Worm (Caenorhabditis elegans) whole organism, L4 larva: ENCODE measurements around the gene T28A8.2.

Source experiments
- ceh-62 ChIP-seq: sonication (generic microtip); optimal IDR thresholded peaks from 2 replicates; lab custom pipeline; 2017; ENCODE audit warnings: missing biosample characterization, missing genetic modification characterization
- dmd-8 ChIP-seq: fragments of 200-800 bp; sonication (Bioruptor generic); IDR thresholded peaks from 2 replicates; pipeline ENCODE4 v1.3.6; 2022; ENCODE audit warnings: missing genetic modification characterization, missing compliant biosample characterization
- egl-27 ChIP-seq: sonication (generic microtip); optimal IDR thresholded peaks from 3 replicates; lab custom pipeline; 2017; ENCODE audit warnings: missing biosample characterization, missing genetic modification reagents, missing genetic modification characterization
- lin-15B ChIP-seq: fragments of 150-350 bp; sonication (generic microtip); optimal IDR thresholded peaks from 3 replicates; lab custom pipeline; 2014; ENCODE audit warnings: missing biosample characterization, missing genetic modification characterization
- unc-130 ChIP-seq: sonication (generic microtip); optimal IDR thresholded peaks from 2 replicates; lab custom pipeline; 2016; ENCODE audit warnings: missing genetic modification reagents, missing genetic modification characterization, missing compliant biosample characterization
- unc-62 ChIP-seq, 3 experiments: fragments of 150-350 bp in 1 of 3; sonication (generic microtip); optimal IDR thresholded peaks in 2 of 3; peaks in 1 of 3; 1 replicate in 1 of 3; 2 replicates in 2 of 3; lab custom pipeline; 2014 to 2017; ENCODE audit warnings: missing biosample characterization in 3 of 3, missing genetic modification characterization in 3 of 3, missing genetic modification reagents in 3 of 3, missing genotype in 1 of 3

ce11 chrIII:13534704-13535103 is 39.2 kb upstream of the T28A8.2 start:
- no peak for TF ChIP-seq lin-15B (tag; lab: Kevin White, UChicago)
- TF ChIP-seq unc-130 (GFP tag; lab: Kevin White, UChicago), result no peak
- TF ChIP-seq dmd-8 (GFP tag; lab: Robert Waterston, UW), result no peak
- peak in 1 of 2 experiments; percentile 18 for TF ChIP-seq unc-62 (GFP tag; optimal IDR thresholded peaks at IDR 0.05 in 1 of 2; lab: Kevin White, UChicago)
- no peak for TF ChIP-seq unc-62 (tag; optimal IDR thresholded peaks at IDR 0.05; lab: Kevin White, UChicago)
- TF ChIP-seq egl-27, result no peak
- no peak for TF ChIP-seq ceh-62 (tag; lab: Kevin White, UChicago)
